Fruit fly (Drosophila melanogaster) whole organism, embryonic: Measurements from ENCODE around the gene CG43389.

Experiments used
- Awh ChIP-seq: fragments of 200-800 bp; sonication (Bioruptor generic); IDR thresholded peaks from 2 replicates; pipeline ENCODE4, ENCODE4 v1.3.6; 2022; ENCODE audit warnings: missing biosample characterization, missing genetic modification characterization
- Blimp-1 ChIP-seq: fragments of 200-800 bp; sonication (Bioruptor generic); optimal IDR thresholded peaks from 3 replicates; lab custom pipeline; 2018; ENCODE audit warnings: missing biosample characterization, missing genetic modification characterization, mild to moderate bottlenecking, moderate library complexity, missing genetic modification reagents
- CG10366 ChIP-seq: fragments of 200-800 bp; sonication (Bioruptor generic); IDR thresholded peaks from 2 replicates; pipeline ENCODE4 v1.3.6; 2022; ENCODE audit warnings: missing biosample characterization, missing genetic modification characterization
- CG11247 ChIP-seq: fragments of 200-800 bp; sonication (Bioruptor generic); IDR thresholded peaks from 2 replicates; pipeline ENCODE4 v1.3.6; 2022; ENCODE audit warnings: missing biosample characterization, missing genetic modification characterization
- CG11560 ChIP-seq: fragments of 200-800 bp; sonication (Bioruptor generic); IDR thresholded peaks from 3 replicates; pipeline ENCODE4 v1.3.6; 2022; ENCODE audit warnings: missing biosample characterization, missing genetic modification characterization
- CG11696 ChIP-seq: fragments of 200-800 bp; sonication (Bioruptor generic); IDR thresholded peaks from 2 replicates; pipeline ENCODE4 v1.3.6; 2022; ENCODE audit warnings: missing biosample characterization, missing genetic modification characterization
- CG12219 ChIP-seq: fragments of 200-800 bp; sonication (Bioruptor generic); optimal IDR thresholded peaks from 3 replicates; lab custom pipeline; 2018; ENCODE audit warnings: missing biosample characterization, mild to moderate bottlenecking, missing genetic modification characterization
- CG12299 ChIP-seq: fragments of 200-800 bp; sonication (Bioruptor generic); optimal IDR thresholded peaks from 2 replicates; lab custom pipeline; 2018; ENCODE audit warnings: missing biosample characterization, mild to moderate bottlenecking, missing genetic modification characterization
- CG12659 ChIP-seq: fragments of 200-800 bp; sonication (Bioruptor generic); optimal IDR thresholded peaks from 3 replicates; lab custom pipeline; 2017; ENCODE audit warnings: mild to moderate bottlenecking, missing biosample characterization, missing genetic modification reagents, missing genetic modification characterization
- CG13775 ChIP-seq: fragments of 200-800 bp; sonication (Bioruptor generic); optimal IDR thresholded peaks from 3 replicates; lab custom pipeline; 2017; ENCODE audit warnings: missing biosample characterization, mild to moderate bottlenecking, missing genetic modification characterization
- CG15514 ChIP-seq: fragments of 200-800 bp; sonication (Bioruptor generic); optimal IDR thresholded peaks from 3 replicates; lab custom pipeline; 2017; ENCODE audit warnings: missing biosample characterization, missing genetic modification characterization, mild to moderate bottlenecking, moderate library complexity, missing genetic modification reagents
- CG1647 ChIP-seq: fragments of 200-800 bp; sonication (Bioruptor generic); optimal IDR thresholded peaks from 3 replicates; lab custom pipeline; 2016; ENCODE audit warnings: missing biosample characterization, missing genetic modification characterization
- CG17186 ChIP-seq: fragments of 200-800 bp; sonication (Bioruptor generic); optimal IDR thresholded peaks from 3 replicates; lab custom pipeline; 2017; ENCODE audit warnings: missing biosample characterization, missing genetic modification reagents, missing genetic modification characterization
- CG17328 ChIP-seq: fragments of 200-800 bp; sonication (Bioruptor generic); IDR thresholded peaks from 2 replicates; pipeline ENCODE4 v1.3.6; 2022; ENCODE audit warnings: missing biosample characterization, missing genetic modification characterization
- CG17802 ChIP-seq: fragments of 200-800 bp; sonication (Bioruptor generic); optimal IDR thresholded peaks from 2 replicates; lab custom pipeline; 2018; ENCODE audit warnings: missing biosample characterization, mild to moderate bottlenecking, missing genetic modification characterization, moderate library complexity
- CG18599 ChIP-seq: fragments of 200-800 bp; sonication (Bioruptor generic); optimal IDR thresholded peaks from 3 replicates; lab custom pipeline; 2017; ENCODE audit warnings: missing biosample characterization, missing genetic modification characterization, mild to moderate bottlenecking, moderate library complexity, missing genetic modification reagents
- CG18619 ChIP-seq: fragments of 200-800 bp; sonication (Bioruptor generic); optimal IDR thresholded peaks from 3 replicates; lab custom pipeline; 2017; ENCODE audit warnings: missing biosample characterization, mild to moderate bottlenecking, missing genetic modification characterization
- CG2678 ChIP-seq: fragments of 200-800 bp; sonication (Bioruptor generic); optimal IDR thresholded peaks from 3 replicates; lab custom pipeline; 2019; ENCODE audit warnings: missing biosample characterization, mild to moderate bottlenecking, missing genetic modification characterization, moderate library complexity
- CG30403 ChIP-seq: fragments of 200-800 bp; sonication (Bioruptor generic); optimal IDR thresholded peaks from 3 replicates; lab custom pipeline; 2016; ENCODE audit warnings: missing biosample characterization, missing genetic modification characterization
- CG34376 ChIP-seq: fragments of 200-800 bp; sonication (Bioruptor generic); optimal IDR thresholded peaks from 2 replicates; lab custom pipeline; 2018; ENCODE audit warnings: missing biosample characterization, mild to moderate bottlenecking, missing genetic modification characterization
- CG3726 ChIP-seq: fragments of 200-800 bp; sonication (Bioruptor generic); IDR thresholded peaks from 3 replicates; pipeline ENCODE4, ENCODE4 v1.3.6; 2022; ENCODE audit warnings: missing biosample characterization, missing genetic modification characterization
- CG3995 ChIP-seq: fragments of 200-800 bp; sonication (Bioruptor generic); optimal IDR thresholded peaks from 3 replicates; lab custom pipeline; 2016; ENCODE audit warnings: missing biosample characterization, missing genetic modification characterization
- CG4730 ChIP-seq: fragments of 200-800 bp; sonication (Bioruptor generic); IDR thresholded peaks from 2 replicates; pipeline ENCODE4 v1.3.6; 2022; ENCODE audit warnings: missing biosample characterization, missing genetic modification characterization
- CG6272 ChIP-seq: fragments of 200-800 bp; sonication (Bioruptor generic); IDR thresholded peaks from 2 replicates; pipeline ENCODE4 v1.3.6; 2022; ENCODE audit warnings: missing biosample characterization, missing genetic modification characterization
- CG6683 ChIP-seq: fragments of 200-800 bp; sonication (Bioruptor generic); optimal IDR thresholded peaks from 2 replicates; lab custom pipeline; 2017; ENCODE audit warnings: missing biosample characterization, mild to moderate bottlenecking, missing genetic modification characterization, missing genetic modification reagents
- E2f2 ChIP-seq: fragments of 200-800 bp; sonication (Bioruptor generic); IDR thresholded peaks from 2 replicates; pipeline ENCODE4 v1.3.6; 2022; ENCODE audit warnings: missing biosample characterization, missing genetic modification characterization
- GATAe ChIP-seq: fragments of 200-800 bp; sonication (Bioruptor generic); conservative IDR thresholded peaks from 2 replicates; pipeline ENCODE4 v1.3.6; 2022; ENCODE audit warnings: missing biosample characterization, missing genetic modification characterization
- MESR4 ChIP-seq: fragments of 200-800 bp; sonication (Bioruptor generic); optimal IDR thresholded peaks from 2 replicates; lab custom pipeline; 2018; ENCODE audit warnings: missing biosample characterization, mild to moderate bottlenecking, missing genetic modification characterization, moderate library complexity
- Meics ChIP-seq: fragments of 200-800 bp; sonication (Bioruptor generic); optimal IDR thresholded peaks from 2 replicates; lab custom pipeline; 2017; ENCODE audit warnings: missing biosample characterization, mild to moderate bottlenecking, missing genetic modification characterization
- Nf-YC ChIP-seq: fragments of 200-800 bp; optimal IDR thresholded peaks from 3 replicates; lab custom pipeline; 2019; ENCODE audit warnings: missing biosample characterization, mild to moderate bottlenecking, missing genetic modification characterization, moderate library complexity
- Side ChIP-seq: fragments of 200-800 bp; sonication (Bioruptor generic); optimal IDR thresholded peaks from 2 replicates; lab custom pipeline; 2016; ENCODE audit warnings: missing biosample characterization, missing genetic modification characterization
- Xrp1 ChIP-seq: fragments of 200-800 bp; sonication (Bioruptor generic); IDR thresholded peaks from 2 replicates; pipeline ENCODE4 v1.3.6; 2022; ENCODE audit warnings: missing biosample characterization, missing genetic modification characterization
- amos ChIP-seq: fragments of 200-800 bp; sonication (Bioruptor generic); IDR thresholded peaks from 2 replicates; pipeline ENCODE4 v1.3.6; 2022; ENCODE audit warnings: missing biosample characterization, missing genetic modification characterization; ENCODE audit not compliant: partially characterized antibody
- ara ChIP-seq: fragments of 200-800 bp; sonication (Bioruptor generic); IDR thresholded peaks from 2 replicates; pipeline ENCODE4 v1.3.6; 2022; ENCODE audit warnings: missing biosample characterization, missing genetic modification characterization
- cad ChIP-seq: fragments of >200 bp; optimal IDR thresholded peaks from 2 replicates; lab custom pipeline; 2017; ENCODE audit warnings: missing biosample characterization, missing genetic modification characterization
- ci ChIP-seq: fragments of 200-800 bp; sonication (Bioruptor generic); IDR thresholded peaks from 3 replicates; pipeline ENCODE4 v1.3.6; 2022; ENCODE audit warnings: missing biosample characterization, missing genetic modification characterization
- exex ChIP-seq: fragments of 200-800 bp; sonication (Bioruptor generic); optimal IDR thresholded peaks from 4 replicates; lab custom pipeline; 2018; ENCODE audit warnings: missing biosample characterization, mild to moderate bottlenecking, missing genetic modification characterization, moderate library complexity
- hkb ChIP-seq, 2 experiments: fragments of 200-800 bp in 1 of 2; fragments of >200 bp in 1 of 2; sonication (Bioruptor generic) in 1 of 2; IDR thresholded peaks in 1 of 2; optimal IDR thresholded peaks in 1 of 2; 2 replicates each; pipeline versions ENCODE4 v1.3.6 to Lab custom; 2017 to 2022; ENCODE audit warnings: missing biosample characterization in 1 of 2, missing genetic modification characterization in 1 of 2
- hth ChIP-seq: fragments of >200 bp; optimal IDR thresholded peaks from 2 replicates; lab custom pipeline; 2017; ENCODE audit warnings: inconsistent platforms
- nerfin-2 ChIP-seq: fragments of 200-800 bp; sonication (Bioruptor generic); IDR thresholded peaks from 2 replicates; pipeline ENCODE4 v1.3.6; 2022; ENCODE audit warnings: missing biosample characterization, missing genetic modification characterization; ENCODE audit not compliant: partially characterized antibody
- pb ChIP-seq: fragments of 200-800 bp; sonication (Bioruptor generic); optimal IDR thresholded peaks from 3 replicates; lab custom pipeline; 2016; ENCODE audit warnings: missing biosample characterization, missing genetic modification characterization
- phol ChIP-seq: fragments of 200-800 bp; sonication (Bioruptor generic); optimal IDR thresholded peaks from 3 replicates; lab custom pipeline; 2018; ENCODE audit warnings: missing biosample characterization, mild to moderate bottlenecking, missing genetic modification characterization, moderate library complexity
- row ChIP-seq: fragments of 200-800 bp; sonication (Bioruptor generic); IDR thresholded peaks from 3 replicates; pipeline ENCODE4 v1.3.6; 2022; ENCODE audit warnings: missing biosample characterization, missing genetic modification characterization
- sd ChIP-seq: fragments of 200-800 bp; sonication (Bioruptor generic); optimal IDR thresholded peaks from 3 replicates; lab custom pipeline; 2018; ENCODE audit warnings: missing biosample characterization, mild to moderate bottlenecking, missing genetic modification characterization, moderate library complexity
- sna ChIP-seq: fragments of 200-800 bp; sonication (Bioruptor generic); IDR thresholded peaks from 2 replicates; pipeline ENCODE4 v1.3.6; 2022; ENCODE audit warnings: missing biosample characterization, missing genetic modification characterization; ENCODE audit not compliant: partially characterized antibody
- tap ChIP-seq: fragments of 200-800 bp; optimal IDR thresholded peaks from 3 replicates; lab custom pipeline; 2019; ENCODE audit warnings: missing biosample characterization, mild to moderate bottlenecking, missing genetic modification characterization, moderate library complexity
- tgo ChIP-seq: fragments of 200-800 bp; sonication (Bioruptor generic); IDR thresholded peaks from 3 replicates; pipeline ENCODE4 v1.3.6; 2022; ENCODE audit warnings: missing biosample characterization, missing genetic modification characterization
- tio ChIP-seq: fragments of 200-800 bp; sonication (Bioruptor generic); optimal IDR thresholded peaks from 2 replicates; lab custom pipeline; 2017; ENCODE audit warnings: missing biosample characterization, missing genetic modification characterization, inconsistent platforms

The CG43389 gene

DNA sequence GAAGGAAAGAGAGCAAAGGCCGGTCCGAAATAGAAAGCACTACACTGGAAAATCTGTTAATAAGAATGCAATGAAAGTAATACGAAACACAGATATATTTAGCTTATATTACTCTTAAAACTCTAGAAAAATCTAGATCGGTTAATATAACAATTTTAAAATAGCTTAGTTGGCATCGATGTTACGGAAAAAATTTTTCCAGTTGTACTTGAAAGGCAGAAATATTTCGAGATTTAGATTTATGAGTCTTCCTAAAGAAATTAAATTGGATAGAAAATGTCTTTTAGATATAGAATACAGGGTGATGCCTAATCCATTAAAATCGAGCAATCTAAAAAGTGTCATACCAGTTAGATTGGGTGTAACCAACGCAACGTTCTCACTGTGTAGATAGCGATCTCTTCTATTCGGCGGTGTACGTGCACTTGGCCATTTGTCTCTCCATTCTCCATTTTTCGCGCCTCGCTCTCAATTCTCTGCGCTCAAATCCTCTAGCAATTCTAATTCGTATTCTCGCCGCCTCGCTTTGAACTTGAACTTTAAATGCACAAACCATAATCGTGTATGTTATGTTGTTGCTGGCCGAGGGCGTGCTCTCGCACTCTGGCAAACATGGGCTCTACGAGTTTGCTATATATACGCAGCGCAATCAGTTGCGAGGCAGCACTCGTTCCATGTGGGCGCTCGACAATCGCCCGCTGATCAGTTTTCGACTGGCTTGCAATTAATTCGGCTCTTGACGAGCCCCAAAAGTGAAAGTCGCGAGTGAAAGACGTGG lies 2.4 kb downstream of the CG43389 start (continued):
- TF ChIP-seq hkb (optimal IDR thresholded peaks at IDR 0.05; lab: Kevin White, UChicago): no peak
- peak; percentile 80 for TF ChIP-seq hkb (GFP tag; IDR thresholded peaks at IDR 0.05; lab: Robert Waterston, UW)
- peak; percentile 79 for TF ChIP-seq CG1647 (GFP tag; lab: Kevin White, UChicago)
- peak; percentile 87 for TF ChIP-seq CG17186 (GFP tag; lab: Kevin White, UChicago)
- TF ChIP-seq CG18599 (GFP tag; lab: Kevin White, UChicago): peak; percentile 93
- TF ChIP-seq CG3995 (GFP tag; lab: Kevin White, UChicago): peak; percentile 64
- TF ChIP-seq CG17802 (tag; lab: Kevin White, UChicago): peak; percentile 73
- peak; percentile 76 for TF ChIP-seq CG34376
- TF ChIP-seq CG4730 (GFP tag; lab: Robert Waterston, UW): peak; percentile 80
- TF ChIP-seq CG30403 (GFP tag; lab: Kevin White, UChicago): peak; percentile 98
- TF ChIP-seq amos (GFP tag; lab: Robert Waterston, UW): no peak; the same call in 1 of the 2 replicates
- peak; percentile 78 for TF ChIP-seq CG11560 (tag; lab: Robert Waterston, UW)
- TF ChIP-seq Awh (GFP tag; lab: Robert Waterston, UW): peak; percentile 41; the same call in 1 of the 2 replicates
- peak; percentile 93 for TF ChIP-seq Side (GFP tag; lab: Kevin White, UChicago)
- TF ChIP-seq nerfin-2 (GFP tag; lab: Robert Waterston, UW): no peak
- TF ChIP-seq ara (GFP tag; lab: Robert Waterston, UW): peak; percentile 80
- TF ChIP-seq tap (tag; lab: Kevin White, UChicago): peak; percentile 86
- TF ChIP-seq CG2678: peak; percentile 97
- peak; percentile 78 for TF ChIP-seq CG6272 (GFP tag; lab: Robert Waterston, UW)
- TF ChIP-seq CG12659 (GFP tag; lab: Kevin White, UChicago): peak; percentile 98
- TF ChIP-seq row (GFP tag; lab: Robert Waterston, UW): peak; percentile 95
- TF ChIP-seq sd (tag; lab: Kevin White, UChicago): peak; percentile 83
- peak; percentile 66 for TF ChIP-seq Blimp-1
- peak; percentile 58 for TF ChIP-seq exex (tag; lab: Kevin White, UChicago)
- TF ChIP-seq ci (GFP tag; lab: Robert Waterston, UW): peak; percentile 79; the same call in 2 of the 3 replicates
- peak; percentile 73 for TF ChIP-seq CG15514 (GFP tag; lab: Kevin White, UChicago)
- TF ChIP-seq CG17328 (GFP tag; lab: Robert Waterston, UW): peak; percentile 77
- peak; percentile 98 for TF ChIP-seq tio (GFP tag; lab: Kevin White, UChicago)
- no peak for TF ChIP-seq hth (lab: Kevin White, UChicago)
- peak; percentile 78 for TF ChIP-seq CG6683 (GFP tag; lab: Kevin White, UChicago)
- peak; percentile 82; the same call in 1 of the 2 replicates for TF ChIP-seq CG10366
- TF ChIP-seq Meics: peak; percentile 95
- TF ChIP-seq CG11247 (GFP tag; lab: Robert Waterston, UW): peak; percentile 77
- peak; percentile 97 for TF ChIP-seq CG18619 (GFP tag; lab: Kevin White, UChicago)
- peak; percentile 86 for TF ChIP-seq Nf-YC (tag; lab: Kevin White, UChicago)
- peak; percentile 73 for TF ChIP-seq GATAe (GFP tag; lab: Robert Waterston, UW)
- TF ChIP-seq cad (GFP tag; lab: Kevin White, UChicago): no peak
- TF ChIP-seq CG12299: peak; percentile 78
- TF ChIP-seq tgo (GFP tag; lab: Robert Waterston, UW): peak; percentile 86
- no peak for TF ChIP-seq CG11696 (GFP tag; lab: Robert Waterston, UW)
- peak; percentile 88 for TF ChIP-seq Xrp1
- peak; percentile 54; the same call in 1 of the 2 replicates for TF ChIP-seq E2f2
- TF ChIP-seq pb (GFP tag; lab: Kevin White, UChicago): peak; percentile 90
- peak; percentile 64; the same call in 2 of the 3 replicates for TF ChIP-seq CG3726 (GFP tag; lab: Robert Waterston, UW)
- peak; percentile 86 for TF ChIP-seq CG12219 (GFP tag; lab: Kevin White, UChicago)
- no peak for TF ChIP-seq sna (GFP tag; lab: Robert Waterston, UW)
- no peak for TF ChIP-seq MESR4
- peak; percentile 96 for TF ChIP-seq phol (tag; lab: Kevin White, UChicago)
- TF ChIP-seq CG13775 (GFP tag; lab: Kevin White, UChicago): peak; percentile 97
